Worm (Caenorhabditis elegans) whole organism, young adult: ENCODE measurements around the gene mop-25.1.

Experiments used
- B0019.2 ChIP-seq: fragments of 200-800 bp; sonication (Bioruptor generic); conservative IDR thresholded peaks from 2 replicates; pipeline ENCODE4 v1.3.6; 2022; ENCODE audit warnings: missing genetic modification reagents, missing genetic modification characterization, missing compliant biosample characterization
- F22D6.2 ChIP-seq: sonication (generic microtip); optimal IDR thresholded peaks from 2 replicates; lab custom pipeline; 2016; ENCODE audit warnings: mild to moderate bottlenecking, missing genetic modification characterization, missing compliant biosample characterization
- F33H1.4 ChIP-seq: fragments of 200-800 bp; sonication (Bioruptor generic); IDR thresholded peaks from 2 replicates; pipeline ENCODE4 v1.3.6; 2022; ENCODE audit warnings: missing genetic modification reagents, missing genetic modification characterization, missing compliant biosample characterization
- F39B2.1 ChIP-seq: fragments of 200-800 bp; sonication (Bioruptor generic); IDR thresholded peaks from 2 replicates; pipeline ENCODE4 v1.3.6; 2022; ENCODE audit warnings: missing genetic modification reagents, missing genetic modification characterization, missing compliant biosample characterization
- F52B5.7 ChIP-seq: sonication (generic microtip); optimal IDR thresholded peaks from 2 replicates; lab custom pipeline; 2016; ENCODE audit warnings: mild to moderate bottlenecking, missing genetic modification characterization, missing compliant biosample characterization
- F57C9.4 ChIP-seq: sonication (generic microtip); optimal IDR thresholded peaks from 2 replicates; lab custom pipeline; 2017; ENCODE audit warnings: mild to moderate bottlenecking, missing genetic modification characterization, missing compliant biosample characterization
- K11D2.4 ChIP-seq: fragments of 200-800 bp; sonication (Bioruptor generic); IDR thresholded peaks from 2 replicates; pipeline ENCODE4 v1.3.6; 2022; ENCODE audit warnings: missing genetic modification reagents, missing genetic modification characterization, missing compliant biosample characterization
- K12H6.12 ChIP-seq: fragments of 200-800 bp; sonication (Bioruptor generic); optimal IDR thresholded peaks from 2 replicates; lab custom pipeline; 2018; ENCODE audit warnings: mild to moderate bottlenecking, missing genetic modification characterization, missing compliant biosample characterization
- Y53G8AR.9 ChIP-seq: fragments of 200-800 bp; sonication (Bioruptor generic); conservative IDR thresholded peaks from 2 replicates; pipeline ENCODE4 v1.3.6; 2022; ENCODE audit warnings: missing genetic modification reagents, missing genetic modification characterization, missing compliant biosample characterization
- Y95B8A.8 ChIP-seq: fragments of 200-800 bp; sonication (Bioruptor generic); IDR thresholded peaks from 2 replicates; pipeline ENCODE4 v1.3.6; 2022; ENCODE audit warnings: missing genetic modification reagents, missing genetic modification characterization, missing compliant biosample characterization
- akir-1 ChIP-seq: fragments of 200-800 bp; sonication (Bioruptor generic); optimal IDR thresholded peaks from 2 replicates; lab custom pipeline; 2018; ENCODE audit warnings: mild to moderate bottlenecking, missing genetic modification characterization, moderate library complexity, missing compliant biosample characterization
- atf-7 ChIP-seq: sonication (generic microtip); optimal IDR thresholded peaks from 2 replicates; lab custom pipeline; 2017; ENCODE audit warnings: mild to moderate bottlenecking, missing genetic modification characterization, missing compliant biosample characterization
- athp-1 ChIP-seq: sonication (generic microtip); optimal IDR thresholded peaks from 2 replicates; lab custom pipeline; 2017; ENCODE audit warnings: mild to moderate bottlenecking, missing genetic modification characterization, missing compliant biosample characterization
- bed-2 ChIP-seq: fragments of 200-800 bp; sonication (Bioruptor generic); IDR thresholded peaks from 2 replicates; pipeline ENCODE4 v1.3.6; 2022; ENCODE audit warnings: missing genetic modification reagents, missing genetic modification characterization, missing compliant biosample characterization
- ccch-3 ChIP-seq: fragments of 200-800 bp; sonication (Bioruptor generic); optimal IDR thresholded peaks from 2 replicates; lab custom pipeline; 2018; ENCODE audit warnings: mild to moderate bottlenecking, missing genetic modification characterization, missing compliant biosample characterization
- ceh-40 ChIP-seq: fragments of 200-800 bp; sonication (Bioruptor generic); IDR thresholded peaks from 2 replicates; pipeline ENCODE4 v1.3.6; 2022; ENCODE audit warnings: missing genetic modification characterization, missing compliant biosample characterization
- ceh-91 ChIP-seq: fragments of 200-800 bp; sonication (Bioruptor generic); IDR thresholded peaks from 2 replicates; pipeline ENCODE4 v1.3.6; 2022; ENCODE audit warnings: missing genetic modification reagents, missing genetic modification characterization, missing compliant biosample characterization
- die-1 ChIP-seq: sonication (generic microtip); optimal IDR thresholded peaks from 2 replicates; lab custom pipeline; 2016; ENCODE audit warnings: missing genotype, mild to moderate bottlenecking, missing genetic modification characterization, missing compliant biosample characterization
- egl-18 ChIP-seq: fragments of 200-800 bp; sonication (Bioruptor generic); IDR thresholded peaks from 2 replicates; pipeline ENCODE4 v1.3.6; 2022; ENCODE audit warnings: missing genetic modification reagents, missing genetic modification characterization, missing compliant biosample characterization
- egrh-3 ChIP-seq: fragments of 200-800 bp; sonication (Bioruptor generic); IDR thresholded peaks from 2 replicates; pipeline ENCODE4 v1.3.6; 2022; ENCODE audit warnings: missing genetic modification reagents, missing genetic modification characterization, missing compliant biosample characterization
- fkh-3 ChIP-seq: sonication (generic microtip); optimal IDR thresholded peaks from 2 replicates; lab custom pipeline; 2016; ENCODE audit warnings: mild to moderate bottlenecking, missing genetic modification characterization, missing compliant biosample characterization
- let-607 ChIP-seq, 2 experiments: fragments of 200-800 bp in 1 of 2; sonication (Bioruptor generic) in 1 of 2; sonication (generic microtip) in 1 of 2; optimal IDR thresholded peaks; 2 replicates each; lab custom pipeline; 2016 to 2018; ENCODE audit warnings: mild to moderate bottlenecking in 2 of 2, missing compliant biosample characterization in 2 of 2, missing genetic modification characterization in 2 of 2, moderate library complexity in 2 of 2, missing genotype in 1 of 2
- lin-35 ChIP-seq, 3 experiments: fragments of 150-350 bp in 2 of 3; sonication (generic microtip) in 1 of 3; optimal IDR thresholded peaks; 2 replicates each; lab custom pipeline; 2014 to 2018; ENCODE audit warnings: missing biosample characterization in 3 of 3, missing genetic modification characterization in 3 of 3, missing genetic modification reagents in 3 of 3
- lin-40 ChIP-seq: sonication (generic microtip); optimal IDR thresholded peaks from 2 replicates; lab custom pipeline; 2016; ENCODE audit warnings: missing genetic modification characterization, mild to moderate bottlenecking, missing compliant biosample characterization, missing genotype, missing genetic modification reagents
- madf-6 ChIP-seq: fragments of 200-800 bp; sonication (Bioruptor generic); IDR thresholded peaks from 2 replicates; pipeline ENCODE4 v1.3.6; 2022; ENCODE audit warnings: missing genetic modification reagents, missing genetic modification characterization, missing compliant biosample characterization
- madf-8 ChIP-seq: fragments of 200-800 bp; sonication (Bioruptor generic); conservative IDR thresholded peaks from 2 replicates; pipeline ENCODE4 v1.3.6; 2022; ENCODE audit warnings: missing genetic modification reagents, missing genetic modification characterization, missing compliant biosample characterization
- mcd-1 ChIP-seq: fragments of 200-800 bp; sonication (Bioruptor generic); IDR thresholded peaks from 2 replicates; pipeline ENCODE4 v1.3.6; 2022; ENCODE audit warnings: missing genetic modification reagents, missing genetic modification characterization, missing compliant biosample characterization
- mxl-1 ChIP-seq: sonication (generic microtip); optimal IDR thresholded peaks from 2 replicates; lab custom pipeline; 2016; ENCODE audit warnings: missing genetic modification characterization, missing compliant biosample characterization
- nfyb-1 ChIP-seq: fragments of 200-800 bp; sonication (Bioruptor generic); IDR thresholded peaks from 2 replicates; pipeline ENCODE4 v1.3.6; 2022; ENCODE audit warnings: missing genetic modification reagents, missing genetic modification characterization, missing compliant biosample characterization
- nhr-27 ChIP-seq: fragments of 200-800 bp; sonication (Bioruptor generic); optimal IDR thresholded peaks from 2 replicates; lab custom pipeline; 2018; ENCODE audit warnings: mild to moderate bottlenecking, missing genetic modification characterization, moderate library complexity, missing compliant biosample characterization
- nhr-90 ChIP-seq: sonication (generic microtip); optimal IDR thresholded peaks from 2 replicates; lab custom pipeline; 2016; ENCODE audit warnings: missing genotype, mild to moderate bottlenecking, missing genetic modification characterization, missing compliant biosample characterization
- rec-8 ChIP-seq, 2 experiments: sonication (generic microtip); optimal IDR thresholded peaks; 2 replicates each; lab custom pipeline; 2016; ENCODE audit warnings: mild to moderate bottlenecking in 2 of 2, missing genetic modification characterization in 2 of 2, missing genetic modification reagents in 2 of 2, missing genotype in 2 of 2, missing biosample characterization in 1 of 2, missing compliant biosample characterization in 1 of 2, moderate library complexity in 1 of 2
- sdz-38 ChIP-seq: sonication (generic microtip); optimal IDR thresholded peaks from 2 replicates; lab custom pipeline; 2016; ENCODE audit warnings: missing genotype, missing genetic modification characterization, missing compliant biosample characterization
- sea-2 ChIP-seq: fragments of 200-800 bp; sonication (Bioruptor generic); IDR thresholded peaks from 2 replicates; pipeline ENCODE4 v1.3.6; 2022; ENCODE audit warnings: missing genetic modification characterization, missing compliant biosample characterization
- snpc-1.1 ChIP-seq: sonication (generic microtip); optimal IDR thresholded peaks from 2 replicates; lab custom pipeline; 2017; ENCODE audit warnings: missing genetic modification characterization, mild to moderate bottlenecking, missing compliant biosample characterization, antibody characterized with exemption, moderate library complexity, missing genotype, missing genetic modification reagents; ENCODE audit not compliant: insufficient read depth
- somi-1 ChIP-seq: fragments of 200-800 bp; sonication (Bioruptor generic); optimal IDR thresholded peaks from 2 replicates; lab custom pipeline; 2018; ENCODE audit warnings: mild to moderate bottlenecking, missing genetic modification characterization, missing compliant biosample characterization
- unc-130 ChIP-seq: sonication (generic microtip); optimal IDR thresholded peaks from 2 replicates; lab custom pipeline; 2016; ENCODE audit warnings: missing genetic modification reagents, missing genetic modification characterization, missing compliant biosample characterization
- unc-62 ChIP-seq: fragments of 150-350 bp; optimal IDR thresholded peaks from 2 replicates; lab custom pipeline; 2014; ENCODE audit warnings: missing biosample characterization, missing genetic modification reagents, missing genetic modification characterization
- zim-3 ChIP-seq: sonication (generic microtip); optimal IDR thresholded peaks from 2 replicates; lab custom pipeline; 2017; ENCODE audit warnings: mild to moderate bottlenecking, missing genetic modification characterization, moderate library complexity, missing compliant biosample characterization

The mop-25.1 gene

DNA sequence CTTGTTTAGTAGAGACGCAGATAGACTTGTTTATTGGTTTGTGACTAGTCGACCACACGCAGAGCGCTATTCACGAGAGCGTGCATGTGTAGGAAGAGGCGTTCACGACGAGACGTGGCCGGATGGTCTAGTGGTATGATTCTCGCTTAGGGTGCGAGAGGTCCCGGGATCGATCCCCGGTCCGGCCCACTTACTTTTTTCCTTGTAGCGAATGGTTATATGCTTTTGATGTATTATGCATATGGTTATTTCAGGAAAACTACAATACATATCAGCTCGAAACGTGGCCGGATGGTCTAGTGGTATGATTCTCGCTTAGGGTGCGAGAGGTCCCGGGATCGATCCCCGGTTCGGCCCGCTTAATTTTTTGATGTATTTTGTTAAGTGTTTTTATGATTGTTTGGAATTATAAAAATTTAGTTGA, 42.0 kb upstream of the mop-25.1 start (continued):
- peak; percentile 12 to 78 for TF ChIP-seq rec-8 (tag; optimal IDR thresholded peaks at IDR 0.05; lab: Kevin White, UChicago)
- TF ChIP-seq lin-40 (tag; lab: Kevin White, UChicago), result peak; percentile 86
- no peak for TF ChIP-seq F39B2.1 (GFP tag; lab: Robert Waterston, UW)
- TF ChIP-seq sdz-38 (tag; lab: Kevin White, UChicago), result no peak
- peak; percentile 37 to 46 for TF ChIP-seq let-607 (tag; optimal IDR thresholded peaks at IDR 0.05; lab: Kevin White, UChicago)
- TF ChIP-seq Y53G8AR.9 (GFP tag; lab: Robert Waterston, UW), result peak; percentile 89
- no peak for TF ChIP-seq nhr-27 (tag; lab: Kevin White, UChicago)

DNA sequence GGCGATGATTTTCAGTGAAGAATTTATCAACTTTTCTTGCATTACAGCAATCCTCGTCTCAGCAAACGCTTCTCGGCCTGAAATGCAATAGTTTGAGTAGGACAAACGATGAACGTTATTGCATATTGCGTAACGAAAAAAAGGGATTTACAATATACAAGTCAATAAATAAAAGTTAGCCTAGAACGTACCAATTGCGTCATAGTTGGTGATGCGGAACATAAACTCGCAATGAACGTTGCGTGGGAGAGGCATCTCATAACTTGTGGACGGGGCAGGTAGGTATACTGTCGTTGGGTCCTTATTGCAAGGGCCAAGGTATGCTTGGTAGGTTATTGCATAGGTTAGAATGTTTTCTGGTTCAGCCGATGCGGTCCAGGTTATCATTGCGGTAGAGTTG, 41.2 kb upstream of the mop-25.1 start:
- TF ChIP-seq Y95B8A.8 (GFP tag; lab: Robert Waterston, UW), result no peak
- no peak for TF ChIP-seq egrh-3 (GFP tag; lab: Robert Waterston, UW)
- TF ChIP-seq athp-1, result no peak
- TF ChIP-seq F57C9.4 (tag; lab: Kevin White, UChicago), result no peak
- TF ChIP-seq mxl-1 (tag; lab: Kevin White, UChicago), result no peak
- no peak for TF ChIP-seq egl-18 (GFP tag; lab: Robert Waterston, UW)
- TF ChIP-seq sea-2 (GFP tag; lab: Robert Waterston, UW), result no peak
- no peak for TF ChIP-seq snpc-1.1 (tag; lab: Kevin White, UChicago)
- TF ChIP-seq nfyb-1, result no peak
- no peak for TF ChIP-seq ceh-40 (GFP tag; lab: Robert Waterston, UW)
- TF ChIP-seq madf-8 (GFP tag; lab: Robert Waterston, UW), result no peak
- 0 out of 2 replicates have a peak, but pooled peaks have one; percentile 29 for TF ChIP-seq Y53G8AR.9 (GFP tag; lab: Robert Waterston, UW)
- TF ChIP-seq rec-8 (tag; optimal IDR thresholded peaks at IDR 0.05; lab: Kevin White, UChicago), result no peak
- TF ChIP-seq zim-3 (tag; lab: Kevin White, UChicago), result peak; percentile 20
- TF ChIP-seq unc-130 (GFP tag; lab: Kevin White, UChicago), result no peak
- TF ChIP-seq K12H6.12, result no peak

DNA sequence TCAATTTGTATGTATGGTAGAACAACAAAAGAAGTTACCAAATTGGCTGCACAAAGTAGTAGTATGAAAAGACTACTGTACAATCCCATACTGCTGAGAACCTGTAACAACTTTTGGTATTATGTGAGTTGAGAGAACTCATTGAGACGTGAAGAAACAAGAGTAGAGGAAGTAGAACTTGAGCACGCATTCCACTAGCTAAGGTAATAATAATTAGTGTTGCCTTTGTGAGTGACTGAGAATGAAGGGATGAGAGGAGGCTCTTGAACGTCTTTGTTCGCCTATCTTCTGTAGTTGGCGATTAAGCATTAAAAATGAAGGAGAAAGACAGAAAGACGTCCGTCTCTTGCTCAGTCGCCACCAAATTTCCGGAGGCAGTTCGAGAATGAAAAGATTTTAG, 38.5 kb upstream of the mop-25.1 start, which contains the start of gene C16B8.4:
Gene C16B8.4, minus strand, starts transcription at position 101 of the 400 bp plus-strand sequence.
- TF ChIP-seq akir-1 (GFP tag; lab: Kevin White, UChicago) (no peak), unc-62 (GFP tag; lab: Kevin White, UChicago) (no peak), mcd-1 (no peak), F33H1.4 (GFP tag; lab: Robert Waterston, UW) (no peak), lin-35 (GFP tag; optimal IDR thresholded peaks at IDR 0.05; lab: Kevin White, UChicago) (no peak), bed-2 (GFP tag; lab: Robert Waterston, UW) (no peak), egl-18 (GFP tag; lab: Robert Waterston, UW) (no peak), B0019.2 (GFP tag; lab: Robert Waterston, UW) (no peak), F22D6.2 (tag; lab: Kevin White, UChicago) (no peak), ccch-3 (GFP tag; lab: Kevin White, UChicago) (no peak), ceh-91 (GFP tag; lab: Robert Waterston, UW) (no peak)

DNA sequence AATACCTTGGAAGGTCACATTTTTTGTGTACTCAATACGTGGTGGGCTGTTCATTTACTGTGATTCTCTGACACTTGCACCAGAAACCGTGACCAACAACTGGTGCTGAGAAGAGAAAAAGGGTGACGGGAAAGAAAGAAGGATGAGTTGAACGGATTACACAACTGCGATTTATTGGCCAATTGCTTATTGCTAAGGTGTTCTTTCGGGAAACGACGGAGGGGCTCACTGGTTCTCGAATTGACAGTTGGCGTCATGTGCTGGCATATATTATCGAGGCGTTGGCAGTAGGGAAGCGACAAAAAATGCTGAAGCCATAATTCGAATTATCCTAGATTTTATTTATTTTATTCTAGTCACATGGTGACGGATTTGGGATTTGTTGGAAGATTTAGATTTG, 37.9 kb upstream of the mop-25.1 start:
- TF ChIP-seq F52B5.7 (tag; lab: Kevin White, UChicago) (no peak), atf-7 (tag; lab: Kevin White, UChicago) (no peak), fkh-3 (tag; lab: Kevin White, UChicago) (no peak), somi-1 (no peak), madf-8 (GFP tag; lab: Robert Waterston, UW) (no peak), egrh-3 (GFP tag; lab: Robert Waterston, UW) (no peak), nhr-90 (no peak), madf-6 (no peak), die-1 (tag; lab: Kevin White, UChicago) (no peak), nfyb-1 (no peak), K11D2.4 (GFP tag; lab: Robert Waterston, UW) (no peak)
